Worm (Caenorhabditis elegans) whole organism, L4/young adult: ENCODE measurements around the gene F33C8.2.

ENCODE experiments used
- W03F9.2 ChIP-seq: fragments of 150-350 bp; optimal IDR thresholded peaks from 2 replicates; lab custom pipeline; 2014; ENCODE audit warnings: missing biosample characterization, missing genetic modification characterization
- dao-5 ChIP-seq: sonication (generic microtip); optimal IDR thresholded peaks from 2 replicates; lab custom pipeline; 2016; ENCODE audit warnings: missing genotype, missing genetic modification characterization, moderate library complexity, missing compliant biosample characterization

ce11 chrX:14751911-14752310 lies 30.7 kb downstream of the F33C8.2 start, which contains the start of gene C05G5.3:
- TF ChIP-seq dao-5 (tag; lab: Kevin White, UChicago) (no peak), W03F9.2 (tag; lab: Kevin White, UChicago) (no peak)
